Fruit fly (Drosophila melanogaster): ENCODE data around the gene CG33257.

Gene CG33257

DNA sequence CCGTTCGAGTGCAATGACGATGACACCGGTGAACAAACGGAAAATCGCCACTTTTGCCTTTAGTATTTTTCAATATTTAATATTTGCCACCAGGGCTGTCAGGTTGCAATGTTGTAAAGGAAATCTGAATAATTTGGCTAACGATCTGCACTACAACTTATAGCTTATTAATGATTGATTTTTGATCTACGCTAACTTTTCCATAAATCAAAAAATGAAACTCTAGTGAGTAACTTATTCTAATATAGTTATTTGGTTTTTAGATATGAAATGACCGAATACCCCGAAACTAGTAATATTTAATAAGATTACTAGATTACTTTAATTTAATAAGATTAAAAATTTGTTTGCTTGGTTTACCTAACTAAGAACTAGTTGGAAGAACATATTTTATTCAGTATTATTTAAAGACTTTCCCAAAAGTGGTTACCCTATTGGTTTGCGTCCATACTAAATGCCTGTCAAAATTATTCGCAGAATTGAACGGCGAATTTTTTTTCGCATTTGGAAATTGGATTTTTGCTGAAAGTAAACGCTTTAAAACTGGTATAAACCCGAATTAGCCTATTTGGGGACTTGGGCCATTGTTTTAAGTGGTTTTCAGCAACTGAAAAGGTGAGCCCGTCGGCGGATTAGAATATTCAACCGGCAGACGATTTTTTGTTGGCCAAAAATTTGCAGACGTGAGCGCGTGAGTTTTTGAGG, 39.9 kb downstream of the CG33257 start, which contains the start of the genes Agpat3 and RAF2 (continued):
- no peak; the same call in 1 of the 2 replicates for TF ChIP-seq CG11247 (GFP tag; IDR thresholded peaks at IDR 0.05)
- TF ChIP-seq insv (GFP tag; optimal IDR thresholded peaks at IDR 0.05) = no peak
- TF ChIP-seq cg (GFP tag; optimal IDR thresholded peaks at IDR 0.05) = no peak
- TF ChIP-seq p53 (GFP tag; optimal IDR thresholded peaks at IDR 0.05) = no peak
- no peak for TF ChIP-seq CG31388 (GFP tag; optimal IDR thresholded peaks at IDR 0.05)
- TF ChIP-seq CG1792 (GFP tag; optimal IDR thresholded peaks at IDR 0.05) = no peak
- no peak for TF ChIP-seq CG1233 (GFP tag; optimal IDR thresholded peaks at IDR 0.05)
- no peak for TF ChIP-seq btn (GFP tag; optimal IDR thresholded peaks at IDR 0.05)
- TF ChIP-seq CG11696 (GFP tag; IDR thresholded peaks at IDR 0.05) = no peak
- peak; percentile 35 for TF ChIP-seq CG17359 (tag; optimal IDR thresholded peaks at IDR 0.05)
- peak; percentile 50 for TF ChIP-seq Ssrp (tag; optimal IDR thresholded peaks at IDR 0.05)
- TF ChIP-seq CG4730 (GFP tag; IDR thresholded peaks at IDR 0.05) = peak; percentile 11; the same call in 1 of the 2 replicates
- no peak for TF ChIP-seq maf-S (GFP tag; optimal IDR thresholded peaks at IDR 0.05)
- peak; percentile 95 for TF ChIP-seq CG7745 (tag; optimal IDR thresholded peaks at IDR 0.05)
- no peak for TF ChIP-seq bowl (GFP tag; IDR thresholded peaks at IDR 0.05)
- TF ChIP-seq CG17829 (tag; optimal IDR thresholded peaks at IDR 0.05) = peak; percentile 46
- no peak for TF ChIP-seq dimm (GFP tag; IDR thresholded peaks at IDR 0.05)
- no peak for TF ChIP-seq CG15073 (GFP tag; optimal IDR thresholded peaks at IDR 0.05)
- no peak for TF ChIP-seq luna (GFP tag; optimal IDR thresholded peaks at IDR 0.05)
- TF ChIP-seq stwl (tag; optimal IDR thresholded peaks at IDR 0.05) = peak; percentile 24
- TF ChIP-seq Neu2 (GFP tag; optimal IDR thresholded peaks at IDR 0.05; ENCODE audit: borderline replicate concordance) = no peak
- TF ChIP-seq psq (GFP tag; optimal IDR thresholded peaks at IDR 0.05) = no peak
- no peak for TF ChIP-seq slou (GFP tag; optimal IDR thresholded peaks at IDR 0.05)
- no peak for TF ChIP-seq H2.0 (GFP tag; IDR thresholded peaks at IDR 0.05)
- peak; percentile 64 for TF ChIP-seq CG6689 (GFP tag; IDR thresholded peaks at IDR 0.05)
- TF ChIP-seq eve (GFP tag; optimal IDR thresholded peaks at IDR 0.05) = no peak
- TF ChIP-seq zen (tag; optimal IDR thresholded peaks at IDR 0.05) = no peak
- no peak for TF ChIP-seq Asciz (GFP tag; optimal IDR thresholded peaks at IDR 0.05)
- TF ChIP-seq CG3995 (GFP tag; optimal IDR thresholded peaks at IDR 0.05) = no peak
- no peak for TF ChIP-seq CG2875 (GFP tag; optimal IDR thresholded peaks at IDR 0.05)
- TF ChIP-seq crp (GFP tag; optimal IDR thresholded peaks at IDR 0.05) = no peak
- TF ChIP-seq Drgx (GFP tag; IDR thresholded peaks at IDR 0.05) = peak; percentile 5; the same call in 1 of the 2 replicates
- TF ChIP-seq yki (optimal IDR thresholded peaks at IDR 0.05) = no peak
- TF ChIP-seq Blimp-1 (GFP tag; optimal IDR thresholded peaks at IDR 0.05) = peak; percentile 25
- TF ChIP-seq CG5180 (GFP tag; optimal IDR thresholded peaks at IDR 0.05) = no peak
- TF ChIP-seq jing (GFP tag; optimal IDR thresholded peaks at IDR 0.05) = no peak
- TF ChIP-seq Chrac-16 (GFP tag; optimal IDR thresholded peaks at IDR 0.05) = peak; percentile 66
- peak; percentile 62; the same call in 1 of the 2 replicates for TF ChIP-seq CG14441 (GFP tag; IDR thresholded peaks at IDR 0.05)
- peak; percentile 3 for TF ChIP-seq Sin3A (optimal IDR thresholded peaks at IDR 0.05)
- TF ChIP-seq CG17568 (GFP tag; optimal IDR thresholded peaks at IDR 0.05) = no peak
- TF ChIP-seq CHES-1-like (GFP tag; optimal IDR thresholded peaks at IDR 0.05) = peak; percentile 20
- no peak for TF ChIP-seq nom (GFP tag; optimal IDR thresholded peaks at IDR 0.05)
- peak; percentile 14 for TF ChIP-seq CG18476 (GFP tag; optimal IDR thresholded peaks at IDR 0.05)
- TF ChIP-seq dan (GFP tag; IDR thresholded peaks at IDR 0.05) = no peak
- peak; percentile 46 for TF ChIP-seq CG17328 (GFP tag; IDR thresholded peaks at IDR 0.05)
- TF ChIP-seq chinmo (GFP tag; IDR thresholded peaks at IDR 0.05; ENCODE audit: partially characterized antibody) = no peak
- TF ChIP-seq HLH54F (GFP tag; optimal IDR thresholded peaks at IDR 0.05) = no peak
- 0 out of 2 replicates have a peak, but pooled peaks have one; percentile 49 for TF ChIP-seq CG14014 (GFP tag; IDR thresholded peaks at IDR 0.05)
- no peak for TF ChIP-seq Kr (GFP tag; optimal IDR thresholded peaks at IDR 0.05)
- no peak for TF ChIP-seq CG17912 (GFP tag; optimal IDR thresholded peaks at IDR 0.05)
- no peak for TF ChIP-seq pum (GFP tag; optimal IDR thresholded peaks at IDR 0.05)
